Worm (Caenorhabditis elegans) whole organism, early embryonic: ENCODE data around the gene srh-69.

Experiments
- B0310.2 ChIP-seq: sonication (generic microtip); optimal IDR thresholded peaks from 2 replicates; lab custom pipeline; 2016; ENCODE audit warnings: mild to moderate bottlenecking, missing genetic modification characterization, missing compliant biosample characterization
- ets-7 ChIP-seq: sonication (generic microtip); optimal IDR thresholded peaks from 2 replicates; lab custom pipeline; 2016; ENCODE audit warnings: missing genotype, missing genetic modification characterization, missing compliant biosample characterization
- flt-1 ChIP-seq: fragments of 200-800 bp; sonication (Bioruptor generic); IDR thresholded peaks from 2 replicates; pipeline ENCODE4 v1.3.6; 2022; ENCODE audit warnings: missing genetic modification characterization, missing compliant biosample characterization
- hnd-1 ChIP-seq: sonication (generic microtip); optimal IDR thresholded peaks from 2 replicates; lab custom pipeline; 2016; ENCODE audit warnings: missing genetic modification characterization, missing compliant biosample characterization
- pes-1 ChIP-seq: fragments of 200-800 bp; sonication (Bioruptor generic); IDR thresholded peaks from 2 replicates; pipeline ENCODE4 v1.3.6; 2022; ENCODE audit warnings: missing genetic modification reagents, missing genetic modification characterization, missing compliant biosample characterization
- scrt-1 ChIP-seq: fragments of 200-800 bp; sonication (Bioruptor generic); IDR thresholded peaks from 2 replicates; pipeline ENCODE4 v1.3.6; 2022; ENCODE audit warnings: missing genetic modification characterization, missing compliant biosample characterization

ce11 chrII:12467047-12467446 lies 47.5 kb downstream of the srh-69 start, which contains the start of gene srg-16:
- TF ChIP-seq hnd-1 (tag; lab: Kevin White, UChicago) (no peak), pes-1 (GFP tag; lab: Robert Waterston, UW) (no peak), ets-7 (tag; lab: Kevin White, UChicago) (no peak), B0310.2 (tag; lab: Kevin White, UChicago) (no peak), flt-1 (no peak), scrt-1 (GFP tag; lab: Robert Waterston, UW) (no peak)
